Fruit fly (Drosophila melanogaster) Kc167 (cell line): ENCODE results near the gene slow.

Source experiments
- h ChIP-seq: fragments of >200 bp; optimal IDR thresholded peaks from 3 replicates; lab custom pipeline; 2018; ENCODE audit warnings: missing external identifiers
- insv ChIP-seq: fragments of >200 bp; optimal IDR thresholded peaks from 3 replicates; lab custom pipeline; 2018; ENCODE audit warnings: missing external identifiers
- psq ChIP-seq: fragments of >200 bp; optimal IDR thresholded peaks from 2 replicates; lab custom pipeline; 2017; ENCODE audit warnings: missing external identifiers
- ttk ChIP-seq: sonication (Bioruptor generic); optimal IDR thresholded peaks from 2 replicates; lab custom pipeline; 2017; ENCODE audit warnings: missing external identifiers

DNA sequence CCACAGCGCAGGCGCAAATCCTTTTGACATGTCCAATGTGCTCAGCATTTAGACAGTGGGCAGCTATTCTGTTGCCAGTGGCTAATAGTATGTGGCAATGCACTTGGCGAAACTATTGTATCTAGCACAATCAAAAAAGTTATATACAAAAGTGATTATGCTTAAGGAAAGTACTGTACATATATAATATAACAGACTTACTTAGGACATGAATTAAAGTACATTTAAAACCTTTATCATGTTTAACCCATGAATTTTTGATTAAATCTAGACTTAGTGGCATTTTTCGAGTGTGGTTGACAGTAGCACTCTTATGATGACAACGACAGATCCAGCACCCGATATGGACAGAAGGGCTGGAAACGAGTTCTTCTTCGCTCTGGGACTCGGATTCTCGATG lies 1.1 kb upstream of the slow start:
- TF ChIP-seq h (lab: Kevin White, UChicago) (no peak), insv (no peak), psq (lab: Kevin White, UChicago) (no peak), ttk (lab: Kevin White, UChicago) (no peak)
